Fruit fly (Drosophila melanogaster) S2 (cell line): ENCODE measurements around the gene CG15034.

Experiments
- CG8478 ChIP-seq: fragments of >200 bp; optimal IDR thresholded peaks from 2 replicates; lab custom pipeline; 2018
- CTCF ChIP-seq, 2 experiments: fragments of >200 bp; optimal IDR thresholded peaks; 2 replicates each; lab custom pipeline; 2018

DNA sequence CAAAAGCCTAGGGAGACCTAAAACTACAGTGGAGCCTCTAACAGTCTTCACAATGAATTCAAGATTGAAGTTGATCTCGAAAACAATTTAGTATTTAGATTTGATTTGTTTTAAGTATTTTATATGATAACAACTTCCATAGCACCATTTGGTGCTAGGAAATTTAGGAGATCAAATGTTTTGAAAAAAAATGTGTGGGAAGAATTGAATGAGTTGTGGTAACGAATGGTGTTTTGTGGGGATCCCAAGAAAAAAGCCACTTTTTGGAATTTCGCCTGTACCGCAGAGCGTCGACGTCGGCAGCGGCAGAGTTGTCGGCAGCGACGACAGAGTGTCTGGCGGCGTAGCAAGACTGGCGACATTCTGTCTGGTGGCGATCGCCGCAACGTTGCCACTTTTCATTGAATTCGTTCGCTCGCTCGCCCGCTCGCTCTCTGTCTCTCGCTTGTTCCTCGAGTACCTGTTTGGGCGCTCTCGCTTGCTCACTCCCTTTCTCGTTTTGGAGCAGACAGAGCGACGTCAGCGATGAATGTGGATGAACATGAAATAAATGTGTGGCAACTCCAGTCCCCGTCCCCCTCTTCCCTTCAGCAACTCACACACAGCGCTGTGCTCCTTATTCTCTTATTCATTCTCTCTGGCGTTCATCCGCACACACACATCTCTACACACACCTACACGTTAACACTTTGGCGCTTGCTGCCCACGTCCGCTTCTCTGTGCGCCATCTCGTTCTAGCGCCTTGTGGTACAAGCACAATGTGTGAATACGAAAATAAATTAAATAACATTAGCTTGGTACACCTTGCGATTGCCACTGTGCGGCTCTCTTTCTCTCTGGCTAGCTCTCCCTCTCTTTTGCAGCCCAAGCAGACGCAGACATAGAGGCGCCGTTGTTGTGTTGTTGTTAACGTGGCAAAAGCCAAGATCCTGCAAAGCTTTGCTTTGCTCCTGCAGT lies 47.6 kb downstream of the CG15034 start:
- TF ChIP-seq CTCF (optimal IDR thresholded peaks at IDR 0.05; lab: Kevin White, UChicago) (no peak), CG8478 (lab: Kevin White, UChicago) (no peak)
